Worm (Caenorhabditis elegans): ENCODE measurements around the gene T28C12.15.

DNA sequence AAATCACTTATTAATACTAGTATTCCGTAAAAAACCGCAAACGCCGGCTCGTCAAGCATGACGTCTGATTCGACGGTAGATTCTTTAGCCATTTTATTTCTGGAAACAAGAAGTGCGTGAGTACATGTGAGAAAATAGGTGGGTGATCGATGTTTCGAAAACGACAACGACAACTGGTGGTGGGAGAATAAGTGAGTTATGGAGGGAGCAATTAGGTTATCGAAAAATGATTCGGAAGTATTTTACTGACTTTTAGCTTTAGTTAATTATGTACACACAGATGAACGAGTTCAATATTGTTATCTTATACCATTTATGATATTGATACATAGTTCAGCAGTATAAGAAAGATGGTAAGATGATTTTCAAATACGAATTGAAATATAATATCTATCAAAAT is 35.2 kb downstream of the T28C12.15 start, which contains the start of gene srn-1:
- TF ChIP-seq fkh-4 (tag; optimal IDR thresholded peaks at IDR 0.05; ENCODE audit: borderline replicate concordance) (no peak), lin-15B (tag; optimal IDR thresholded peaks at IDR 0.05) (no peak)
